Worm (Caenorhabditis elegans) whole organism, L4 larva: Measurements from ENCODE around the gene cpt-5.

Experiments used
- attf-4 ChIP-seq: sonication (generic microtip); optimal IDR thresholded peaks from 3 replicates; lab custom pipeline; 2017; ENCODE audit warnings: missing biosample characterization, missing genetic modification characterization
- fos-1 ChIP-seq: fragments of 150-350 bp; optimal IDR thresholded peaks from 2 replicates; lab custom pipeline; 2014; ENCODE audit warnings: missing biosample characterization, missing genetic modification characterization
- set-16 ChIP-seq: fragments of 200-800 bp; sonication (Bioruptor generic); IDR thresholded peaks from 2 replicates; pipeline ENCODE4 v1.3.6; 2022; ENCODE audit warnings: missing genetic modification reagents, missing genetic modification characterization, missing compliant biosample characterization
- snpc-4 ChIP-seq: fragments of 150-350 bp; optimal IDR thresholded peaks from 2 replicates; lab custom pipeline; 2014; ENCODE audit warnings: missing biosample characterization, missing genetic modification characterization

DNA sequence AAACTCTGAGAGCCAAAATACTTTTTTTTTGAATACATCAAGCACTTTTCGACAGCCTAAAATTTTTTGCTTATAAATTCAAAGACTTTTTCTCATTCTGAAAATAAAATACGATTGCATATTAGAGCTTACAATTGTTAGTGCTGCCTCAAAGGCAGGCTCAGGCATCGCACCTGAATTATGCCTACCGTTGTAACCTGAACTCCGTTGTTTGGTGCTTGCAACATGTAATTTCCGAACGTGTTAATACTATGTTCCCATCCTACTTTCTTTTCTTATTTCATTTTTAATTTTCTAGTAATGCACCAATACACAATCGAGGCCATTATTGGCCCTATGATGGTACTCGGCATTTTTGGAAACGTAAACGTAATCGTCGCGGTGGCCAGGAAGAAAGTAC lies 14.4 kb downstream of the cpt-5 start, which contains the start of gene srsx-19:
- TF ChIP-seq snpc-4 (tag; lab: Kevin White, UChicago) (no peak), set-16 (GFP tag; lab: Robert Waterston, UW) (no peak), attf-4 (tag; lab: Kevin White, UChicago) (no peak), fos-1 (tag; lab: Kevin White, UChicago) (no peak)
